Worm (Caenorhabditis elegans) whole organism, L1 larva: ENCODE results near the gene dgk-4.

Source experiments
- blmp-1 ChIP-seq: fragments of 150-350 bp; optimal IDR thresholded peaks from 2 replicates; lab custom pipeline; 2014; ENCODE audit warnings: missing biosample characterization, missing genetic modification characterization
- dpl-1 ChIP-seq, 3 experiments: fragments of 150-350 bp in 2 of 3; sonication (generic microtip) in 1 of 3; optimal IDR thresholded peaks; 2 replicates each; lab custom pipeline; 2014 to 2017; ENCODE audit warnings: missing biosample characterization in 3 of 3, missing genetic modification characterization in 3 of 3, missing genetic modification reagents in 3 of 3
- efl-3 ChIP-seq: fragments of 200-800 bp; sonication (Bioruptor generic); optimal IDR thresholded peaks from 2 replicates; lab custom pipeline; 2018; ENCODE audit warnings: mild to moderate bottlenecking, missing genetic modification characterization, missing compliant biosample characterization
- irx-1 ChIP-seq: sonication (generic microtip); optimal IDR thresholded peaks from 2 replicates; lab custom pipeline; 2016; ENCODE audit warnings: missing genetic modification characterization, missing compliant biosample characterization
- lin-15B ChIP-seq: fragments of 150-350 bp; sonication (generic microtip); optimal IDR thresholded peaks from 3 replicates; lab custom pipeline; 2014; ENCODE audit warnings: missing biosample characterization, missing genetic modification characterization
- mep-1 ChIP-seq: fragments of 150-350 bp; optimal IDR thresholded peaks from 2 replicates; lab custom pipeline; 2014; ENCODE audit warnings: missing biosample characterization, missing genetic modification characterization
- nhr-237 ChIP-seq: fragments of 150-350 bp; optimal IDR thresholded peaks from 2 replicates; lab custom pipeline; 2014; ENCODE audit warnings: missing biosample characterization, missing genetic modification characterization
- nhr-77 ChIP-seq: fragments of 150-350 bp; optimal IDR thresholded peaks from 2 replicates; lab custom pipeline; 2014; ENCODE audit warnings: missing biosample characterization, missing genetic modification characterization
- skn-1 ChIP-seq: fragments of 150-350 bp; optimal IDR thresholded peaks from 2 replicates; lab custom pipeline; 2014; ENCODE audit warnings: missing biosample characterization, missing genetic modification characterization
- sptf-1 ChIP-seq: fragments of 150-350 bp; optimal IDR thresholded peaks from 2 replicates; lab custom pipeline; 2014; ENCODE audit warnings: missing biosample characterization, missing genetic modification characterization
- ztf-11 ChIP-seq, 2 experiments: sonication (generic microtip); optimal IDR thresholded peaks; 2 replicates each; lab custom pipeline; 2016 to 2017; ENCODE audit warnings: missing genetic modification characterization in 2 of 2, missing biosample characterization in 1 of 2, missing compliant biosample characterization in 1 of 2

ce11 chrIV:8617047-8617446, 14.1 kb upstream of the dgk-4 start, which contains the start of the genes F42A9.7 and F42A9.3:
- no peak for TF ChIP-seq mep-1 (tag; lab: Kevin White, UChicago)
- TF ChIP-seq skn-1 (tag; lab: Kevin White, UChicago) = no peak
- TF ChIP-seq ztf-11 (tag; optimal IDR thresholded peaks at IDR 0.05; lab: Kevin White, UChicago) = no peak
- no peak for TF ChIP-seq blmp-1 (tag; lab: Kevin White, UChicago)
- no peak for TF ChIP-seq lin-15B (tag; lab: Kevin White, UChicago)
- no peak for TF ChIP-seq irx-1 (tag; lab: Kevin White, UChicago)
- no peak for TF ChIP-seq sptf-1 (tag; lab: Kevin White, UChicago)
- no peak for TF ChIP-seq nhr-77
- no peak for TF ChIP-seq dpl-1 (GFP tag; optimal IDR thresholded peaks at IDR 0.05; lab: Kevin White, UChicago)
- no peak for TF ChIP-seq efl-3 (GFP tag; lab: Kevin White, UChicago)
- no peak for TF ChIP-seq nhr-237 (tag; lab: Kevin White, UChicago)
